Fruit fly (Drosophila melanogaster) whole organism, pupa: ENCODE measurements around the gene Sec63.

Source experiments
- CG12605 ChIP-seq: fragments of 200-800 bp; sonication (Bioruptor generic); IDR thresholded peaks from 2 replicates; pipeline ENCODE4 v1.3.6; 2022; ENCODE audit warnings: missing biosample characterization, missing genetic modification characterization
- CG15710 ChIP-seq: fragments of 200-800 bp; sonication (Bioruptor generic); optimal IDR thresholded peaks from 2 replicates; lab custom pipeline; 2018; ENCODE audit warnings: missing biosample characterization, mild to moderate bottlenecking, missing genetic modification characterization, moderate library complexity
- CG32121 ChIP-seq: fragments of 200-800 bp; sonication (Bioruptor generic); IDR thresholded peaks from 2 replicates; pipeline ENCODE4 v1.3.6; 2022; ENCODE audit warnings: missing biosample characterization, missing genetic modification characterization
- CG4496 ChIP-seq: fragments of 200-800 bp; sonication (Bioruptor generic); IDR thresholded peaks from 3 replicates; pipeline ENCODE4 v1.3.6; 2022; ENCODE audit warnings: missing biosample characterization, missing genetic modification characterization
- CG8301 ChIP-seq: fragments of 200-800 bp; sonication (Bioruptor generic); optimal IDR thresholded peaks from 2 replicates; lab custom pipeline; 2018; ENCODE audit warnings: missing biosample characterization, mild to moderate bottlenecking, missing genetic modification characterization
- Ets98B ChIP-seq: fragments of 200-800 bp; sonication (Bioruptor generic); IDR thresholded peaks from 2 replicates; pipeline ENCODE4 v1.3.6; 2022; ENCODE audit warnings: missing biosample characterization, missing genetic modification characterization
- Pif1A ChIP-seq: fragments of 200-800 bp; sonication (Bioruptor generic); optimal IDR thresholded peaks from 3 replicates; lab custom pipeline; 2016; ENCODE audit warnings: missing biosample characterization, missing genetic modification characterization
- rn ChIP-seq: fragments of 200-800 bp; sonication (Bioruptor generic); IDR thresholded peaks from 2 replicates; pipeline ENCODE4 v1.3.6; 2022; ENCODE audit warnings: missing biosample characterization, missing genetic modification characterization

dm6 chr3L:7338786-7339185 lies 21.6 kb upstream of the Sec63 start:
- TF ChIP-seq CG4496 (no peak), CG12605 (no peak), Pif1A (GFP tag; lab: Kevin White, UChicago) (no peak), CG8301 (no peak), CG32121 (GFP tag; lab: Robert Waterston, UW) (no peak), CG15710 (tag; lab: Kevin White, UChicago) (no peak), Ets98B (GFP tag; lab: Robert Waterston, UW) (no peak), rn (GFP tag; lab: Robert Waterston, UW) (no peak)
